Worm (Caenorhabditis elegans): Measurements from ENCODE around the gene C49C8.3.

DNA sequence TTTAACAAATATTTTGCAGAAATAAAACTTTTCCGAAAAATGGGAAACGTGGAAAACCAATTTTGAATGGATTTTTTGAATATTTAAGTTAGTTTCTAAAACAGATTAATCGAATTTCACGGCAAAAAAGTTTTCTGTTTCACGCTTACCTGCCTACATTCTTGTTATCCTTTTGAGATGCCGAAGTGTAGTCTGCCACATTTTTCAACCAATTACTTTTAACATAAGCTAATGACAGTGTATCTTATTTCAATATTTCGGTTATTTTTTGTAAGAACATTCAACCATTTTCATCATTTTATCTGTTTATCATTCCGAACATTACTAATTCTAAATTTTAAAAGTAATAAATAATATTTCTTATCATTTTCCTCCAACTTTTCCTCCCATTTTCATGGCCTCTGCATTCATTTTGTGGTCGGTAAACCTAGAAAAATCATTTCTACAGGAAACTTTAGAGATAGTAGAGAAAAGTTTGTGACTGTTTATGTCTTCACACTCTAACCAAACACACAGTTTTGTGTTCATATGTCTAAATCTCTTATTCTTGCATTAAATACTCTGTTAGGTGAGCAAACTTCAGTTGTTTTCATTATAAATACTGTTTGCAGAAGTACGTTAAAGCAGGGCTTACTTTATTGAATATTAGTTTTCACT, 32.5 kb upstream of the C49C8.3 start, which contains the start of the genes F42A9.17 and cyp-33E2:
- TF ChIP-seq ttx-3 (tag; optimal IDR thresholded peaks at IDR 0.05) (no peak), pqm-1 (tag; optimal IDR thresholded peaks at IDR 0.05) (no peak), sox-4 (tag; optimal IDR thresholded peaks at IDR 0.05) (no peak)

Measured in whole organism, late embryonic.